Fruit fly (Drosophila melanogaster) whole organism, prepupa: ENCODE measurements around the gene CG2841.
A peak's percentile ranks its signal among the peaks of the same experiment; 100 is the strongest.

Experiments used
- Blimp-1 ChIP-seq: fragments of 200-800 bp; sonication (Bioruptor generic); optimal IDR thresholded peaks from 3 replicates; lab custom pipeline; 2017; ENCODE audit warnings: missing biosample characterization, missing genetic modification characterization, mild to moderate bottlenecking, moderate library complexity, missing genetic modification reagents
- CG11294 ChIP-seq: fragments of 200-800 bp; sonication (Bioruptor generic); IDR thresholded peaks from 2 replicates; pipeline ENCODE4 v1.3.6; 2022; ENCODE audit warnings: missing biosample characterization, missing genetic modification characterization
- CG31627 ChIP-seq: fragments of 200-800 bp; sonication (Bioruptor generic); optimal IDR thresholded peaks from 3 replicates; lab custom pipeline; 2016; ENCODE audit warnings: missing biosample characterization, missing genetic modification characterization
- CG32006 ChIP-seq: fragments of 200-800 bp; sonication (Bioruptor generic); optimal IDR thresholded peaks from 3 replicates; lab custom pipeline; 2017; ENCODE audit warnings: missing biosample characterization, mild to moderate bottlenecking, missing genetic modification characterization
- CG6808 ChIP-seq: fragments of 200-800 bp; sonication (Bioruptor generic); optimal IDR thresholded peaks from 3 replicates; lab custom pipeline; 2017; ENCODE audit warnings: missing biosample characterization, missing genetic modification characterization, mild to moderate bottlenecking, moderate library complexity, missing genetic modification reagents
- CG7368 ChIP-seq: fragments of 200-800 bp; sonication (Bioruptor generic); optimal IDR thresholded peaks from 3 replicates; lab custom pipeline; 2016; ENCODE audit warnings: missing biosample characterization, missing genetic modification characterization
- CG8319 ChIP-seq: fragments of 200-800 bp; sonication (Bioruptor generic); optimal IDR thresholded peaks from 3 replicates; lab custom pipeline; 2016; ENCODE audit warnings: missing biosample characterization, missing genetic modification characterization
- Lpt ChIP-seq: fragments of 200-800 bp; sonication (Bioruptor generic); optimal IDR thresholded peaks from 3 replicates; lab custom pipeline; 2016; ENCODE audit warnings: missing biosample characterization, missing genetic modification characterization
- OdsH ChIP-seq: fragments of 200-800 bp; sonication (Bioruptor generic); optimal IDR thresholded peaks from 3 replicates; lab custom pipeline; 2016; ENCODE audit warnings: missing biosample characterization, missing genetic modification characterization
- Sox14 ChIP-seq: fragments of 200-800 bp; sonication (Bioruptor generic); optimal IDR thresholded peaks from 3 replicates; lab custom pipeline; 2016; ENCODE audit warnings: missing biosample characterization, missing genetic modification characterization
- esn ChIP-seq: fragments of 200-800 bp; sonication (Bioruptor generic); optimal IDR thresholded peaks from 2 replicates; lab custom pipeline; 2016; ENCODE audit warnings: missing biosample characterization, mild to moderate bottlenecking, missing genetic modification characterization, moderate library complexity
- net ChIP-seq: fragments of 200-800 bp; sonication (Bioruptor generic); optimal IDR thresholded peaks from 3 replicates; lab custom pipeline; 2016; ENCODE audit warnings: missing biosample characterization, missing genetic modification characterization
- spab ChIP-seq: fragments of 200-800 bp; sonication (Bioruptor generic); optimal IDR thresholded peaks from 2 replicates; lab custom pipeline; 2017; ENCODE audit warnings: missing biosample characterization, mild to moderate bottlenecking, missing genetic modification characterization, missing genetic modification reagents
- topi ChIP-seq: fragments of 200-800 bp; sonication (Bioruptor generic); optimal IDR thresholded peaks from 3 replicates; lab custom pipeline; 2016; ENCODE audit warnings: missing biosample characterization, missing genetic modification characterization

DNA sequence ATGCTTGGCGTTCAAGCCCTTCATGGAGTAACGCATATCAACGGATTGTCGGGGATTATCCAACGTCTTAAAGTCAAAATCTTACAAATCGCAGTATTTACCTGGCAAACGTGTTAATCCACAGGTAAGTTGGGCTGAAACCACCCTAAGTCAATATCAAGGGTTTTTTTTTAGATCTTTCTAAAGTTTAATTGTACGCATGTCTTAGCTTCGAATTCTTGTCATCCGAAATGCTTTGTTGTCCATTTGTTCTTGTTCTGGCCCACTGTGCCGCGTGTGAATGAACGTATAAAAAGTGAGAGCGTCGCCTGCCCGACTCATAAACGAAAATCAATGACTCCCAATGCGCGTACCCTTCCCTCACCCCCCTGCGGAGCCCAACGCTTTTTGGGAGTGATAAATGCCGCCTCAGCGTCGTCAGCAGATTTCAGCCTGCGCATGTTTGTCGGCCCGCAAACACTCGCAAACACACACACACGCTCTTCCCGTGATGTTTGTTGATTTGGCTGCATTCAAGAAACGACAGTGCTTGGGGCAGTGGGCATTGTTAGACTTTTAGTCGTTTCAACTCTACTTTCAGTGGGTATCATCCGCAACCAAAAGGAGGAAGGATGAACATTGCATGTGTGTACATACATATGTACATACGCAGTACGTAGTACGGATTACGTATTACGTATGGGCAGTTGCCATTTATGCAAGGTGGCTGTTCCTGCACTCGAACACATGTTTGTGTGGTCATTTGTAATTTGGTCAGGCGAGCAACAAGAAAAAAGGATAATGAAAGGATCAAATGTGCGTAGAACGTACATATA, 69.7 kb downstream of the CG2841 start:
- peak; percentile 91 for TF ChIP-seq CG8319 (GFP tag; lab: Kevin White, UChicago)
- TF ChIP-seq topi (GFP tag; lab: Kevin White, UChicago) = peak; percentile 97
- TF ChIP-seq esn (GFP tag; lab: Kevin White, UChicago) = peak; percentile 96
- TF ChIP-seq spab (GFP tag; lab: Kevin White, UChicago) = peak; percentile 90
- TF ChIP-seq CG32006 (GFP tag; lab: Kevin White, UChicago) = peak; percentile 97
- TF ChIP-seq CG31627 (GFP tag; lab: Kevin White, UChicago) = peak; percentile 96
- TF ChIP-seq CG11294 (GFP tag; lab: Robert Waterston, UW) = peak; percentile 31; the same call in 1 of the 2 replicates
- TF ChIP-seq Lpt (GFP tag; lab: Kevin White, UChicago) = peak; percentile 90
- TF ChIP-seq Sox14 (GFP tag; lab: Kevin White, UChicago) = peak; percentile 96
- TF ChIP-seq Blimp-1 = peak; percentile 96
- TF ChIP-seq CG6808 = peak; percentile 94
- TF ChIP-seq net = peak; percentile 95
- TF ChIP-seq CG7368 (GFP tag; lab: Kevin White, UChicago) = peak; percentile 90
- TF ChIP-seq OdsH (GFP tag; lab: Kevin White, UChicago) = peak; percentile 94
